Fruit fly (Drosophila melanogaster): ENCODE data around the gene NSD.
A peak's percentile ranks its signal among the peaks of the same experiment; 100 is the strongest.

Gene NSD

dm6 chr3R:27920883-27921282 is 16.8 kb downstream of the NSD start, which contains the start of gene CG12259 (continued):
- TF ChIP-seq ash1 (GFP tag; optimal IDR thresholded peaks at IDR 0.05) (no peak), CG13775 (GFP tag; optimal IDR thresholded peaks at IDR 0.05) (no peak), Side (GFP tag; optimal IDR thresholded peaks at IDR 0.05) (no peak), cwo (GFP tag; optimal IDR thresholded peaks at IDR 0.05) (no peak), al (GFP tag; IDR thresholded peaks at IDR 0.05) (no peak), trem (tag; optimal IDR thresholded peaks at IDR 0.05) (peak; percentile 43), HHEX (GFP tag; optimal IDR thresholded peaks at IDR 0.05) (no peak), Chrac-16 (GFP tag; optimal IDR thresholded peaks at IDR 0.05) (no peak), chn (GFP tag; optimal IDR thresholded peaks at IDR 0.05) (no peak), CG30431 (GFP tag; optimal IDR thresholded peaks at IDR 0.05) (no peak), CG4424 (GFP tag; optimal IDR thresholded peaks at IDR 0.05) (no peak), caup (GFP tag; optimal IDR thresholded peaks at IDR 0.05; ENCODE audit: severe bottlenecking) (no peak), CG10431 (GFP tag; optimal IDR thresholded peaks at IDR 0.05) (no peak), jumu (GFP tag; optimal IDR thresholded peaks at IDR 0.05) (no peak), CG31365 (tag; optimal IDR thresholded peaks at IDR 0.05) (no peak), inv (GFP tag; IDR thresholded peaks at IDR 0.05; ENCODE audit: partially characterized antibody) (no peak), gsb (GFP tag; IDR thresholded peaks at IDR 0.05) (no peak), CG3065 (GFP tag; optimal IDR thresholded peaks at IDR 0.05) (no peak), CG7357 (GFP tag; IDR thresholded peaks at IDR 0.05) (no peak), cad (GFP tag; optimal IDR thresholded peaks at IDR 0.05) (no peak), knrl (GFP tag; IDR thresholded peaks at IDR 0.05; ENCODE audit: partially characterized antibody) (no peak), tll (GFP tag; optimal IDR thresholded peaks at IDR 0.05) (no peak), nerfin-2 (GFP tag; IDR thresholded peaks at IDR 0.05; ENCODE audit: partially characterized antibody) (no peak), CG8089 (GFP tag; optimal IDR thresholded peaks at IDR 0.05) (no peak), pho (GFP tag; optimal IDR thresholded peaks at IDR 0.05) (no peak), MBD-R2 (GFP tag; IDR thresholded peaks at IDR 0.05) (peak; percentile 59), NFAT (GFP tag; IDR thresholded peaks at IDR 0.05) (no peak), Poxn (GFP tag; IDR thresholded peaks at IDR 0.05) (no peak), CG9932 (GFP tag; IDR thresholded peaks at IDR 0.05) (no peak), bbx (GFP tag; IDR thresholded peaks at IDR 0.05; ENCODE audit: partially characterized antibody) (no peak), gem (tag; optimal IDR thresholded peaks at IDR 0.05) (peak; percentile 29), fd64A (GFP tag; optimal IDR thresholded peaks at IDR 0.05) (no peak), CG1233 (GFP tag; optimal IDR thresholded peaks at IDR 0.05) (no peak), Hr39 (optimal IDR thresholded peaks at IDR 0.05) (no peak), CG12104 (GFP tag; optimal IDR thresholded peaks at IDR 0.05) (no peak), Trl (optimal IDR thresholded peaks at IDR 0.05) (no peak), Trl (GFP tag; optimal IDR thresholded peaks at IDR 0.05) (no peak), CG17361 (GFP tag; IDR thresholded peaks at IDR 0.05) (peak; percentile 27; the same call in 1 of the 3 replicates), sd (tag; optimal IDR thresholded peaks at IDR 0.05) (no peak), Hand (GFP tag; optimal IDR thresholded peaks at IDR 0.05) (no peak), CG34376 (GFP tag; optimal IDR thresholded peaks at IDR 0.05) (no peak), mam (GFP tag; optimal IDR thresholded peaks at IDR 0.05) (no peak), amos (GFP tag; IDR thresholded peaks at IDR 0.05; ENCODE audit: partially characterized antibody) (no peak), h (optimal IDR thresholded peaks at IDR 0.05) (no peak), kay (GFP tag; optimal IDR thresholded peaks at IDR 0.05) (no peak), dm (GFP tag; optimal IDR thresholded peaks at IDR 0.05) (no peak), CG10565 (GFP tag; optimal IDR thresholded peaks at IDR 0.05) (no peak), pum (GFP tag; optimal IDR thresholded peaks at IDR 0.05) (no peak), NK7.1 (GFP tag; optimal IDR thresholded peaks at IDR 0.05) (no peak), CG1602 (GFP tag; optimal IDR thresholded peaks at IDR 0.05) (no peak), dati (GFP tag; IDR thresholded peaks at IDR 0.05) (no peak), CG15696 (tag; optimal IDR thresholded peaks at IDR 0.05) (no peak), row (GFP tag; IDR thresholded peaks at IDR 0.05) (peak; percentile 76)
